Fruit fly (Drosophila melanogaster) S2 (cell line): ENCODE results near the gene PH4alphaNE3.

ENCODE experiments used
- CG8478 ChIP-seq: fragments of >200 bp; optimal IDR thresholded peaks from 2 replicates; lab custom pipeline; 2018
- CTCF ChIP-seq, 2 experiments: fragments of >200 bp; optimal IDR thresholded peaks; 2 replicates each; lab custom pipeline; 2018

DNA sequence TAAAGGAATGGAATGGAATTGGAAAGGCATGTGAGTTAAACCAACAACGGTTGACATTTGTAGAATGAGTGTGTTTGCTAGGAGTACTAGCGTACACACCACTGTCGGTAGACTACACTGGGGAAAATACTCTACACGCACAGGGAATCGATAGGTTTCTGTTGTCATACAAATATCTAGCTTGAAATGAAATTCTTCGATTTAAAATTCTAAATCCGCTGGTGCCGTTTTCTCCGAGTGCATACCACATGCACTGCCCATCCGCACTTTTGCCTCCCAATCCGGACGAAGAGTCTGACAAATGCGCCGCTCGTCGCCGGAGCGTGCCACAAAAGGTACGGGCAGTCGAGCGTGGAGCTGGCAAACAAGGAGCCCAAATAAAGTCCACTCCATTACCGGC is 24.9 kb downstream of the PH4alphaNE3 start, which contains the start of gene CG2267:
- TF ChIP-seq CTCF (optimal IDR thresholded peaks at IDR 0.05; lab: Kevin White, UChicago) (no peak), CG8478 (no peak)
